Fruit fly (Drosophila melanogaster): ENCODE results near the gene CG14722.

The CG14722 gene

DNA sequence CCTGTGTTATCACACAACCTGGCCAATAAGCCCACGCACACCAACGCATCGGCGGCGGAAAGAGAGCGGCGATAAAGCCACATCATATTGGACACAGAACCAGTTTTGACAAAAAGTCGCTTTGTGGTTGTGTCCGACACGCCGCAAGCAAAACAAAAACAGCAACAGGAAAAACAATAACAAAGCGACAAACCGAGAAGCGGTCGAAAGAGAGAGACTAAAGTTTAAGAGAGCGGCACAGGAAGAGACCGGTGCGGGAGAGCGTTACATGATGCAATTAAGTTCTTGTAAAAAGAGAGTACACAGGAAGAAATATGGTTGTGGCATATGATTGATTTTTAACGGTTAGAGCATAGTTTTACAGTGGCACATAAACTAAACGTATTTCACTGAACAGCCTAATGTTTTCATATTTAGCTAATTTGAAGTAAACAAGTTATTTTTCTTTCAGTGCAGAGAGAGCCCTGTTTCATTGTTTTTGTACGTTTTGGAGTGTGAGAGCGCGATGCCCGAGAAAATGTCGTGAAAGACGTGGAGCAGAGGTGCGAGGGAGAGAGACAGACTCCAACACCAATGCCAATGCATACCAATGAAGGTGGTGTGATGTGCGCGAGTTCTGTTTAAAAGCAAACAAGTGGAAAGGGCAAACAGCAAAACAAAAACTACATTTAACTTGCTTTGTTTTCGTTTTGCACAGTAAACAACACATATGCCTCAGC lies 19.1 kb downstream of the CG14722 start (continued):
- no peak for TF ChIP-seq toy (GFP tag; IDR thresholded peaks at IDR 0.05)
- TF ChIP-seq Awh (GFP tag; IDR thresholded peaks at IDR 0.05): no peak
- peak; percentile 100 for TF ChIP-seq unpg (GFP tag; optimal IDR thresholded peaks at IDR 0.05)
- no peak for TF ChIP-seq CG7963 (GFP tag; IDR thresholded peaks at IDR 0.05; ENCODE audit: partially characterized antibody)
- no peak for TF ChIP-seq CG10366 (GFP tag; IDR thresholded peaks at IDR 0.05)
- TF ChIP-seq CG11085 (GFP tag; IDR thresholded peaks at IDR 0.05): no peak
- peak; percentile 98 for TF ChIP-seq Jarid2 (GFP tag; optimal IDR thresholded peaks at IDR 0.05)
- peak; percentile 100 for TF ChIP-seq CG13424 (tag; optimal IDR thresholded peaks at IDR 0.05)
- TF ChIP-seq ro (GFP tag; IDR thresholded peaks at IDR 0.05): no peak
- peak; percentile 100 for TF ChIP-seq mirr (GFP tag; optimal IDR thresholded peaks at IDR 0.05)
- peak; percentile 100 for TF ChIP-seq Fer1 (GFP tag; optimal IDR thresholded peaks at IDR 0.05)
- no peak for TF ChIP-seq wdn (GFP tag; IDR thresholded peaks at IDR 0.05)
- peak; percentile 100 for TF ChIP-seq schlank (tag; optimal IDR thresholded peaks at IDR 0.05)
- TF ChIP-seq Adf1 (GFP tag; IDR thresholded peaks at IDR 0.05): no peak
- peak; percentile 100 for TF ChIP-seq HmgZ (tag; optimal IDR thresholded peaks at IDR 0.05)
- no peak for TF ChIP-seq vnd (GFP tag; IDR thresholded peaks at IDR 0.05; ENCODE audit: partially characterized antibody)
- peak; percentile 100 for TF ChIP-seq Max (GFP tag; optimal IDR thresholded peaks at IDR 0.05)
- TF ChIP-seq CG33213 (GFP tag; optimal IDR thresholded peaks at IDR 0.05): peak; percentile 100
- peak; percentile 100 for TF ChIP-seq HLH54F (GFP tag; optimal IDR thresholded peaks at IDR 0.05)
- peak; percentile 99 for TF ChIP-seq kni (GFP tag; optimal IDR thresholded peaks at IDR 0.05)
- peak; percentile 97 for TF ChIP-seq Bdp1 (GFP tag; optimal IDR thresholded peaks at IDR 0.05)
- peak; percentile 100 for TF ChIP-seq eyg (GFP tag; optimal IDR thresholded peaks at IDR 0.05)
- TF ChIP-seq CG18262 (tag; optimal IDR thresholded peaks at IDR 0.05): peak; percentile 100
- peak; percentile 99 for TF ChIP-seq CG11093 (GFP tag; IDR thresholded peaks at IDR 0.05)
- peak; percentile 100 for TF ChIP-seq p53 (GFP tag; optimal IDR thresholded peaks at IDR 0.05)
- TF ChIP-seq Ptx1 (GFP tag; IDR thresholded peaks at IDR 0.05): no peak
- TF ChIP-seq luna (GFP tag; optimal IDR thresholded peaks at IDR 0.05): peak; percentile 100
- TF ChIP-seq CG7928 (GFP tag; optimal IDR thresholded peaks at IDR 0.05): peak; percentile 87
- TF ChIP-seq B-H2 (GFP tag; optimal IDR thresholded peaks at IDR 0.05): peak; percentile 100
- no peak for TF ChIP-seq CG17361 (GFP tag; IDR thresholded peaks at IDR 0.05)
- peak; percentile 100 for TF ChIP-seq CG5245 (GFP tag; optimal IDR thresholded peaks at IDR 0.05)
- no peak for TF ChIP-seq Aef1 (GFP tag; IDR thresholded peaks at IDR 0.05)
- peak; percentile 100 for TF ChIP-seq CG3065 (GFP tag; optimal IDR thresholded peaks at IDR 0.05)
- TF ChIP-seq salm (tag; optimal IDR thresholded peaks at IDR 0.05): peak; percentile 99
- peak; percentile 100 for TF ChIP-seq CG15696 (tag; optimal IDR thresholded peaks at IDR 0.05)
- peak; percentile 100 for TF ChIP-seq NC2α (GFP tag; optimal IDR thresholded peaks at IDR 0.05)
- TF ChIP-seq CG14014 (GFP tag; IDR thresholded peaks at IDR 0.05): no peak

DNA sequence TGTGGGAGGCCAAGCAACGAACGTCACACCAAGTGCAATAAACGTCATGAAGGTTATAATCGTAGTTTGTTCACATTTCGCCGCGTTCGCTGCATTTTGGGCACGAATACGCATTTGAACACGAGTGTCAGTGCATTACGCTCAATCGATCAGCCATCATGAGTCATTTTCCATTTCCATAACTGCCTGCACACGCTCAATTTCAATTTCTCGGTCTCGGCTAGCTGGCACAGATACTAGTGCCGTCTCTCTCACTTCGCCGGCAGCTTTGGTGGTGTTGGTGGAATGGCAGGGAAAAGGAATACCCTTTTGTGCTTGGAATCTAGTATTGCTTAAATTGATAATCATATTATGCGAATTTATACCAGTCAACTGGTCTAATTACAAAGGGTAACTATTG lies 20.0 kb downstream of the CG14722 start:
- no peak for TF ChIP-seq CG6175 (GFP tag; IDR thresholded peaks at IDR 0.05)
- peak; percentile 34 for TF ChIP-seq D19A (tag; optimal IDR thresholded peaks at IDR 0.05)
- peak; percentile 16 for TF ChIP-seq Med (GFP tag)
- TF ChIP-seq Elba2 (GFP tag; optimal IDR thresholded peaks at IDR 0.05): peak; percentile 77
- peak; percentile 41 for TF ChIP-seq wek (GFP tag; optimal IDR thresholded peaks at IDR 0.05)
- TF ChIP-seq BEAF-32 (GFP tag; optimal IDR thresholded peaks at IDR 0.05): peak; percentile 26
- no peak for TF ChIP-seq kay (GFP tag; optimal IDR thresholded peaks at IDR 0.05)
- peak; percentile 40 for TF ChIP-seq onecut (GFP tag; IDR thresholded peaks at IDR 0.05)
- no peak for TF ChIP-seq CG3847 (GFP tag; IDR thresholded peaks at IDR 0.05)
- peak; percentile 47 for TF ChIP-seq pfk (GFP tag; optimal IDR thresholded peaks at IDR 0.05)
- TF ChIP-seq CG8290 (GFP tag; optimal IDR thresholded peaks at IDR 0.05): no peak
- TF ChIP-seq CG8290 (tag; optimal IDR thresholded peaks at IDR 0.05): peak in 1 of 2 experiments; percentile 22
- TF ChIP-seq CG1832 (GFP tag; optimal IDR thresholded peaks at IDR 0.05): peak; percentile 31
- no peak for TF ChIP-seq CG9437 (GFP tag; optimal IDR thresholded peaks at IDR 0.05)
